In genomic region chr2L:20944886-20945558, dm6 we compare ENCODE assay signal across 4 fruit fly cellular contexts.
TF ChIP-seq lines count a peak whose summit lies in the region.

No protein-coding gene starts in this region.

- TF ChIP-seq CTCF in whole organism, embryonic (GFP tag; optimal IDR thresholded peaks at IDR 0.05; lab: Kevin White, UChicago), result no peak

TF ChIP-seq in whole organism, embryonic, 481 proteins besides CTCF, POLR2A, EP300 and RAD21 (continues in another document):
- TF ChIP-seq Oli (tag; optimal IDR thresholded peaks at IDR 0.05; lab: Kevin White, UChicago), result peak; percentile 55
- TF ChIP-seq stc (GFP tag; IDR thresholded peaks at IDR 0.05; lab: Robert Waterston, UW), result no peak
- no peak for TF ChIP-seq Oaz (GFP tag; IDR thresholded peaks at IDR 0.05; lab: Robert Waterston, UW)
- peak; percentile 73 for TF ChIP-seq Blimp-1 (GFP tag; optimal IDR thresholded peaks at IDR 0.05; lab: Kevin White, UChicago)
- TF ChIP-seq bigmax (GFP tag; optimal IDR thresholded peaks at IDR 0.05; lab: Kevin White, UChicago), result no peak
- TF ChIP-seq Stat92E (GFP tag; optimal IDR thresholded peaks at IDR 0.05; lab: Kevin White, UChicago), result no peak
- no peak for TF ChIP-seq Lim3 (GFP tag; IDR thresholded peaks at IDR 0.05; lab: Robert Waterston, UW)
- no peak for TF ChIP-seq B-H1 (GFP tag; IDR thresholded peaks at IDR 0.05; lab: Robert Waterston, UW)
- peak; percentile 71 for TF ChIP-seq CG17359 (tag; optimal IDR thresholded peaks at IDR 0.05; lab: Kevin White, UChicago)
- peak; percentile 32 for TF ChIP-seq CG9437 (GFP tag; optimal IDR thresholded peaks at IDR 0.05; lab: Kevin White, UChicago)
- no peak for TF ChIP-seq CG11456 (GFP tag; IDR thresholded peaks at IDR 0.05; lab: Robert Waterston, UW)
- peak; percentile 55 for TF ChIP-seq CG8924 (tag; optimal IDR thresholded peaks at IDR 0.05; lab: Kevin White, UChicago)
- TF ChIP-seq aop (GFP tag; IDR thresholded peaks at IDR 0.05; lab: Robert Waterston, UW), result no peak
- TF ChIP-seq CG17568 (GFP tag; optimal IDR thresholded peaks at IDR 0.05; lab: Kevin White, UChicago), result no peak
- TF ChIP-seq CG4328 (GFP tag; optimal IDR thresholded peaks at IDR 0.05; lab: Kevin White, UChicago), result no peak
- no peak for TF ChIP-seq seq (GFP tag; IDR thresholded peaks at IDR 0.05; lab: Robert Waterston, UW)
- no peak for TF ChIP-seq CG14667 (GFP tag; IDR thresholded peaks at IDR 0.05; lab: Robert Waterston, UW)
- TF ChIP-seq scrt (GFP tag; optimal IDR thresholded peaks at IDR 0.05; lab: Kevin White, UChicago), result peak; percentile 66
- no peak for TF ChIP-seq H15 (GFP tag; IDR thresholded peaks at IDR 0.05; lab: Robert Waterston, UW)
- TF ChIP-seq CG12391 (tag; optimal IDR thresholded peaks at IDR 0.05; lab: Kevin White, UChicago), result peak; percentile 52
- no peak for TF ChIP-seq nom (GFP tag; optimal IDR thresholded peaks at IDR 0.05; lab: Kevin White, UChicago)
- no peak for TF ChIP-seq GATAe (GFP tag; conservative IDR thresholded peaks at IDR 0.05; lab: Robert Waterston, UW)
- peak; percentile 76 for TF ChIP-seq CG10979 (tag; optimal IDR thresholded peaks at IDR 0.05; lab: Kevin White, UChicago)
- TF ChIP-seq sd (tag; optimal IDR thresholded peaks at IDR 0.05; lab: Kevin White, UChicago), result no peak

TF ChIP-seq in whole organism, prepupa, 60 proteins besides CTCF, POLR2A, EP300 and RAD21 (continues in another document):
- TF ChIP-seq fkh (GFP tag; optimal IDR thresholded peaks at IDR 0.05; lab: Kevin White, UChicago) (no peak), achi (GFP tag; optimal IDR thresholded peaks at IDR 0.05; lab: Kevin White, UChicago) (peak; percentile 38), fd85E (GFP tag; optimal IDR thresholded peaks at IDR 0.05; lab: Kevin White, UChicago) (no peak), vri (GFP tag; optimal IDR thresholded peaks at IDR 0.05; lab: Kevin White, UChicago) (no peak), CG1621 (tag; optimal IDR thresholded peaks at IDR 0.05; lab: Kevin White, UChicago) (no peak), spab (GFP tag; optimal IDR thresholded peaks at IDR 0.05; lab: Kevin White, UChicago) (peak; percentile 9), CG11294 (GFP tag; IDR thresholded peaks at IDR 0.05; lab: Robert Waterston, UW) (no peak), CG31627 (GFP tag; optimal IDR thresholded peaks at IDR 0.05; lab: Kevin White, UChicago) (peak; percentile 28), Hr4 (GFP tag; optimal IDR thresholded peaks at IDR 0.05; lab: Kevin White, UChicago) (peak; percentile 50), CG34406 (GFP tag; optimal IDR thresholded peaks at IDR 0.05; lab: Kevin White, UChicago) (peak; percentile 27), acj6 (GFP tag; optimal IDR thresholded peaks at IDR 0.05; lab: Kevin White, UChicago) (peak; percentile 32), Sox15 (GFP tag; optimal IDR thresholded peaks at IDR 0.05; lab: Kevin White, UChicago) (no peak), dac (GFP tag; optimal IDR thresholded peaks at IDR 0.05; lab: Kevin White, UChicago) (peak; percentile 13), CG6276 (GFP tag; optimal IDR thresholded peaks at IDR 0.05; lab: Kevin White, UChicago) (peak; percentile 41), CG32006 (GFP tag; optimal IDR thresholded peaks at IDR 0.05; lab: Kevin White, UChicago) (peak; percentile 71), CG10669 (GFP tag; optimal IDR thresholded peaks at IDR 0.05; lab: Kevin White, UChicago) (peak; percentile 45), Hr38 (GFP tag; optimal IDR thresholded peaks at IDR 0.05; lab: Kevin White, UChicago) (no peak), Blimp-1 (GFP tag; optimal IDR thresholded peaks at IDR 0.05; lab: Kevin White, UChicago) (no peak), Ets21C (GFP tag; optimal IDR thresholded peaks at IDR 0.05; lab: Kevin White, UChicago) (peak; percentile 12), CG8319 (GFP tag; optimal IDR thresholded peaks at IDR 0.05; lab: Kevin White, UChicago) (peak; percentile 22), Eip93F (GFP tag; optimal IDR thresholded peaks at IDR 0.05; lab: Kevin White, UChicago) (no peak), CG8632 (GFP tag; optimal IDR thresholded peaks at IDR 0.05; lab: Kevin White, UChicago) (no peak), esn (GFP tag; optimal IDR thresholded peaks at IDR 0.05; lab: Kevin White, UChicago) (peak; percentile 40), CG7368 (GFP tag; optimal IDR thresholded peaks at IDR 0.05; lab: Kevin White, UChicago) (peak; percentile 8)

TF ChIP-seq in whole organism, pupa, 21 proteins besides CTCF, POLR2A, EP300 and RAD21:
- TF ChIP-seq Snoo (tag; optimal IDR thresholded peaks at IDR 0.05; lab: Kevin White, UChicago) (no peak), CG4496 (GFP tag; IDR thresholded peaks at IDR 0.05; lab: Robert Waterston, UW) (peak; percentile 33; the same call in 1 of the 3 replicates), rn (GFP tag; IDR thresholded peaks at IDR 0.05; lab: Robert Waterston, UW) (no peak), CG12605 (GFP tag; IDR thresholded peaks at IDR 0.05; lab: Robert Waterston, UW) (no peak), Pif1B (GFP tag; optimal IDR thresholded peaks at IDR 0.05; lab: Kevin White, UChicago) (no peak), CG14655 (GFP tag; optimal IDR thresholded peaks at IDR 0.05; lab: Kevin White, UChicago) (peak; percentile 53), CG15710 (tag; optimal IDR thresholded peaks at IDR 0.05; lab: Kevin White, UChicago) (peak; percentile 35), CG13204 (GFP tag; optimal IDR thresholded peaks at IDR 0.05; lab: Kevin White, UChicago) (no peak), CG32121 (GFP tag; IDR thresholded peaks at IDR 0.05; lab: Robert Waterston, UW) (no peak), CG10348 (GFP tag; IDR thresholded peaks at IDR 0.05; lab: Robert Waterston, UW) (no peak), CG17806 (tag; optimal IDR thresholded peaks at IDR 0.05; lab: Kevin White, UChicago) (peak; percentile 59), CG34367 (tag; optimal IDR thresholded peaks at IDR 0.05; lab: Kevin White, UChicago) (peak; percentile 17), CG8159 (tag; optimal IDR thresholded peaks at IDR 0.05; lab: Kevin White, UChicago) (peak; percentile 58), CG9948 (tag; optimal IDR thresholded peaks at IDR 0.05; lab: Kevin White, UChicago) (peak; percentile 35), Pif1A (GFP tag; optimal IDR thresholded peaks at IDR 0.05; lab: Kevin White, UChicago) (peak; percentile 55), gl (tag; optimal IDR thresholded peaks at IDR 0.05; lab: Kevin White, UChicago) (no peak), EcR (GFP tag; optimal IDR thresholded peaks at IDR 0.05; lab: Kevin White, UChicago) (no peak), D1 (tag; optimal IDR thresholded peaks at IDR 0.05; lab: Kevin White, UChicago) (no peak), fd96Ca (GFP tag; IDR thresholded peaks at IDR 0.05; lab: Robert Waterston, UW) (no peak), Ets98B (GFP tag; IDR thresholded peaks at IDR 0.05; lab: Robert Waterston, UW) (0 out of 2 replicates have a peak, but pooled peaks have one; percentile 12), CG8301 (tag; optimal IDR thresholded peaks at IDR 0.05; lab: Kevin White, UChicago) (peak; percentile 56)

TF ChIP-seq in whole organism, wandering third instar larva, 38 proteins besides CTCF, POLR2A, EP300 and RAD21:
- TF ChIP-seq HLH106 (tag; optimal IDR thresholded peaks at IDR 0.05; lab: Kevin White, UChicago) (peak; percentile 13), h (GFP tag; optimal IDR thresholded peaks at IDR 0.05; lab: Kevin White, UChicago) (peak; percentile 47), dmrt93B (GFP tag; optimal IDR thresholded peaks at IDR 0.05; lab: Kevin White, UChicago) (peak; percentile 9), psq (GFP tag; optimal IDR thresholded peaks at IDR 0.05; lab: Kevin White, UChicago) (peak; percentile 14), CrebA (GFP tag; optimal IDR thresholded peaks at IDR 0.05; lab: Kevin White, UChicago; ENCODE audit: borderline replicate concordance) (no peak), CG32264 (GFP tag; optimal IDR thresholded peaks at IDR 0.05; lab: Kevin White, UChicago) (no peak), brk (GFP tag; optimal IDR thresholded peaks at IDR 0.05; lab: Kevin White, UChicago) (no peak), rgr (GFP tag; optimal IDR thresholded peaks at IDR 0.05; lab: Kevin White, UChicago) (peak; percentile 10), foxo (GFP tag; optimal IDR thresholded peaks at IDR 0.05; lab: Kevin White, UChicago) (peak in 1 of 2 experiments; percentile 10), fru (GFP tag; optimal IDR thresholded peaks at IDR 0.05; lab: Kevin White, UChicago) (peak; percentile 55), ey (GFP tag; optimal IDR thresholded peaks at IDR 0.05; lab: Kevin White, UChicago) (peak; percentile 29)
TF ChIP-seq in whole organism, wandering third instar larva: peak in this region for 8.

Comparison
In these comparisons a context has a peak if more than half of its experiments do, and no peak if none do; other contexts are left out.
1. Of the 7 proteins assayed by ChIP-seq in both whole organism, embryonic and whole organism, prepupa: peak only in whole organism, embryonic: Blimp-1; only in whole organism, prepupa: Hr39; in both: Sox102F; in neither: 4.